Worm (Caenorhabditis elegans) whole organism, mixed stage, embryonic: ENCODE results near the gene fip-4.
"Not testable (repeated sequence)": the region's sequence is repeated elsewhere in the genome, so short reads cannot be mapped to it uniquely, and the experiment has no call there.

Experiments
- bed-3 ChIP-seq: fragments of 200-800 bp; sonication (Bioruptor generic); optimal IDR thresholded peaks from 3 replicates; lab custom pipeline; 2018; ENCODE audit warnings: mild to moderate bottlenecking, missing genetic modification characterization, moderate library complexity, missing compliant biosample characterization
- blmp-1 ChIP-seq: fragments of 150-350 bp; optimal IDR thresholded peaks from 2 replicates; lab custom pipeline; 2014; ENCODE audit warnings: missing biosample characterization, missing genetic modification characterization
- ceh-39 ChIP-seq: fragments of 150-350 bp; optimal IDR thresholded peaks from 2 replicates; lab custom pipeline; 2014; ENCODE audit warnings: missing biosample characterization, missing genetic modification characterization
- ceh-43 ChIP-seq: fragments of 200-800 bp; sonication (Bioruptor generic); optimal IDR thresholded peaks from 2 replicates; lab custom pipeline; 2018; ENCODE audit warnings: mild to moderate bottlenecking, missing genetic modification characterization, moderate library complexity, missing compliant biosample characterization
- ces-1 ChIP-seq: fragments of 150-350 bp; optimal IDR thresholded peaks from 2 replicates; lab custom pipeline; 2014; ENCODE audit warnings: missing biosample characterization, missing genetic modification reagents, missing genetic modification characterization
- cnd-1 ChIP-seq: fragments of 200-800 bp; sonication (Bioruptor generic); optimal IDR thresholded peaks from 2 replicates; lab custom pipeline; 2018; ENCODE audit warnings: mild to moderate bottlenecking, missing genetic modification characterization, missing compliant biosample characterization
- elt-1 ChIP-seq: sonication (generic microtip); optimal IDR thresholded peaks from 2 replicates; lab custom pipeline; 2017; ENCODE audit warnings: missing genetic modification characterization, mild to moderate bottlenecking, missing compliant biosample characterization, antibody characterized with exemption, moderate library complexity, borderline replicate concordance; ENCODE audit not compliant: insufficient read depth
- elt-3 ChIP-seq: fragments of 150-350 bp; optimal IDR thresholded peaks from 2 replicates; lab custom pipeline; 2014; ENCODE audit warnings: missing biosample characterization, missing genetic modification characterization
- ham-2 ChIP-seq: fragments of 200-800 bp; sonication (Bioruptor generic); optimal IDR thresholded peaks from 2 replicates; lab custom pipeline; 2018; ENCODE audit warnings: mild to moderate bottlenecking, missing genetic modification characterization, missing compliant biosample characterization
- hlh-1 ChIP-seq: fragments of 150-350 bp; optimal IDR thresholded peaks from 2 replicates; lab custom pipeline; 2014; ENCODE audit warnings: missing biosample characterization, missing genetic modification reagents, missing genetic modification characterization
- lin-13 ChIP-seq: fragments of 150-350 bp; optimal IDR thresholded peaks from 2 replicates; lab custom pipeline; 2014; ENCODE audit warnings: missing biosample characterization, missing genetic modification characterization
- lin-32 ChIP-seq: fragments of 200-800 bp; sonication (Bioruptor generic); optimal IDR thresholded peaks from 2 replicates; lab custom pipeline; 2018; ENCODE audit warnings: mild to moderate bottlenecking, missing genetic modification characterization, missing compliant biosample characterization
- lsy-2 ChIP-seq: fragments of 150-350 bp; optimal IDR thresholded peaks from 2 replicates; lab custom pipeline; 2014; ENCODE audit warnings: missing biosample characterization, missing genetic modification characterization
- mab-5 ChIP-seq: fragments of 150-350 bp; optimal IDR thresholded peaks from 2 replicates; lab custom pipeline; 2014; ENCODE audit warnings: missing biosample characterization, missing genetic modification characterization
- mep-1 ChIP-seq: fragments of 150-350 bp; optimal IDR thresholded peaks from 2 replicates; lab custom pipeline; 2017; ENCODE audit warnings: missing biosample characterization, missing genetic modification reagents, missing genetic modification characterization, inconsistent platforms
- mls-2 ChIP-seq: sonication (generic microtip); optimal IDR thresholded peaks from 2 replicates; lab custom pipeline; 2016; ENCODE audit warnings: mild to moderate bottlenecking, missing genetic modification characterization, moderate library complexity, missing compliant biosample characterization
- nhr-12 ChIP-seq: fragments of 150-350 bp; optimal IDR thresholded peaks from 2 replicates; lab custom pipeline; 2014; ENCODE audit warnings: missing biosample characterization, missing genetic modification characterization
- nhr-2 ChIP-seq: fragments of 150-350 bp; optimal IDR thresholded peaks from 2 replicates; lab custom pipeline; 2014; ENCODE audit warnings: missing biosample characterization, missing genetic modification characterization
- nhr-237 ChIP-seq: fragments of 150-350 bp; optimal IDR thresholded peaks from 2 replicates; lab custom pipeline; 2014; ENCODE audit warnings: missing biosample characterization, missing genetic modification characterization
- nhr-28 ChIP-seq: fragments of 150-350 bp; optimal IDR thresholded peaks from 2 replicates; lab custom pipeline; 2014; ENCODE audit warnings: missing biosample characterization, missing genetic modification characterization
- sem-2 ChIP-seq: fragments of 200-800 bp; sonication (Bioruptor generic); optimal IDR thresholded peaks from 2 replicates; lab custom pipeline; 2018; ENCODE audit warnings: mild to moderate bottlenecking, missing genetic modification characterization, missing compliant biosample characterization
- snpc-4 ChIP-seq: fragments of 150-350 bp; optimal IDR thresholded peaks from 2 replicates; lab custom pipeline; 2014; ENCODE audit warnings: missing biosample characterization, missing genetic modification characterization
- sptf-1 ChIP-seq: sonication (generic microtip); optimal IDR thresholded peaks from 2 replicates; lab custom pipeline; 2017; ENCODE audit warnings: mild to moderate bottlenecking, missing genetic modification characterization, moderate library complexity, missing compliant biosample characterization
- tbx-8 ChIP-seq: fragments of 200-800 bp; sonication (Bioruptor generic); optimal IDR thresholded peaks from 2 replicates; lab custom pipeline; 2018; ENCODE audit warnings: mild to moderate bottlenecking, missing genetic modification characterization, moderate library complexity, missing compliant biosample characterization
- unc-120 ChIP-seq: sonication (generic microtip); optimal IDR thresholded peaks from 2 replicates; lab custom pipeline; 2017; ENCODE audit warnings: missing genetic modification characterization, missing compliant biosample characterization; ENCODE audit not compliant: poor library complexity, severe bottlenecking
- unc-62 ChIP-seq: fragments of 150-350 bp; optimal IDR thresholded peaks from 2 replicates; lab custom pipeline; 2014; ENCODE audit warnings: missing biosample characterization, missing genetic modification reagents, missing genetic modification characterization
- zip-8 ChIP-seq: fragments of 150-350 bp; optimal IDR thresholded peaks from 2 replicates; lab custom pipeline; 2014; ENCODE audit warnings: missing biosample characterization, missing genetic modification characterization
- ztf-11 ChIP-seq: fragments of 150-350 bp; optimal IDR thresholded peaks from 2 replicates; lab custom pipeline; 2014; ENCODE audit warnings: missing biosample characterization, missing genetic modification characterization

fip-4 gene

DNA sequence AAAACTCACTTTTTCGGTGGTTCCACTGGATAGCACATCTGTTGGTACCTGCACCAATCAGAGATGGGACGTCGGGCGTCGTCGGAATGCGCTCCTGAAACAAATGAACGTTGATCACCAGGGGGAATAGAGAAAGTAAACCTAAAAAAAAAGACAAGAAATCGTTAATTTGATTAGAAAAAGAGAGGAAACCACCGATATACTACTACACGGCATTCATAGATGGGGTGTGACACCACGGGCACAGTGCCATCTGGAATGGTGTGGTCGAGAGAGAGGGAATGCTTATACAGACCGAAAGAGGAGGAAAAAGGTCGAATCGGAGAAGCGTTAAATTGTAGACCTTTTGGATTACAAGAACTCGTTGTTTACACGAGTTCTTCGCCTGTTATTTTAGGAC lies 23.0 kb downstream of the fip-4 start, which contains the start of gene C10B5.3:
TSS of gene C10B5.3 (minus strand) at position 101 of the 400 bp plus-strand sequence.
- TF ChIP-seq nhr-12 (no peak), mls-2 (tag; lab: Kevin White, UChicago) (no peak), snpc-4 (no peak), ham-2 (GFP tag; lab: Kevin White, UChicago) (no peak), ceh-43 (GFP tag; lab: Kevin White, UChicago) (no peak), nhr-28 (tag; lab: Kevin White, UChicago) (no peak), sem-2 (GFP tag; lab: Kevin White, UChicago) (no peak), lin-13 (no peak), nhr-2 (tag; lab: Kevin White, UChicago) (no peak)

DNA sequence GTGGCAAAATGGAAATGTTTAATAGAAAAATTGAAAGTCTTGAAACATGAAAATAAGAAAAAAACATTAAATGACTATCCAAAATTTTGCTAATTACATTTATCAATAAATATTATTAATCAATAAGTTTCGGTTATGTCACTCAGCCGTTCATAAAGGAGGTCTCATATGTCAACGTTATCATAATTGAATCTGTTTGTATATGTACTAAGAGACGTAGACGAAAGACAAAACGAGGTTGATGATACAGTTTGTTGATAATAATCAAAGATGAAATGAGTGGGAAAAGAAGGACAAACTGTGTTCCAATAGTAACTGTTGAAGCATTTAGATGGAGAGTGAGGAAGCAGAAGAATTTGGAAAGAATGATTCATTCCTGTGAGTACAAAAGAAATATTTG lies 24.1 kb downstream of the fip-4 start:
- TF ChIP-seq elt-3 (tag; lab: Kevin White, UChicago) (peak; percentile 51), lin-32 (GFP tag; lab: Kevin White, UChicago) (no peak), tbx-8 (GFP tag; lab: Kevin White, UChicago) (no peak)

DNA sequence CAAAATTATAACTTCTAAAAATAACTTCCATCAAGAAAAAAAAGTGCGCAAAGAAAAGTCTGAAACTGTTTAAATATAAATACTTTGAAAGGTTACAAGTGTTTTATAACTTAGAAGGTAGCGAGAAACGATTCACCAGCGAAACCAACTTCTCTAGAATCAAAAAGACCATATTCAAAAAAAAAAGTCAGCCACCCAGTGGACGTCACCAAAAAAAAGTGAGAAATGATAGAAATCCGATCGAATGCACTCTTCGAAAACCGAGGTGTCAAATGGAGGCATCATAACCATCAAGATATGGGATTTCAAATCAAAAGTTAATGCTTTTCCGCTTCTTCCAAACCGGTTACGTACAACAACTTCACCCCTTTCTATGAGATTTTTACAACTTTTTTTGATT lies 24.6 kb downstream of the fip-4 start:
- TF ChIP-seq unc-62 (GFP tag; lab: Kevin White, UChicago) (no peak), lsy-2 (tag; lab: Kevin White, UChicago) (no peak), mep-1 (tag; lab: Kevin White, UChicago) (no peak), elt-1 (tag; lab: Kevin White, UChicago) (no peak), ham-2 (GFP tag; lab: Kevin White, UChicago) (no peak), nhr-2 (tag; lab: Kevin White, UChicago) (no peak), sptf-1 (tag; lab: Kevin White, UChicago) (no peak), nhr-237 (tag; lab: Kevin White, UChicago) (no peak), cnd-1 (tag; lab: Kevin White, UChicago) (no peak), nhr-28 (tag; lab: Kevin White, UChicago) (no peak), tbx-8 (GFP tag; lab: Kevin White, UChicago) (no peak), ces-1 (GFP tag; lab: Kevin White, UChicago) (no peak), lin-32 (GFP tag; lab: Kevin White, UChicago) (no peak), elt-3 (tag; lab: Kevin White, UChicago) (no peak), snpc-4 (no peak), bed-3 (GFP tag; lab: Kevin White, UChicago) (no peak), nhr-12 (no peak)
- TF ChIP-seq, all 35 proteins: peak for 0

DNA sequence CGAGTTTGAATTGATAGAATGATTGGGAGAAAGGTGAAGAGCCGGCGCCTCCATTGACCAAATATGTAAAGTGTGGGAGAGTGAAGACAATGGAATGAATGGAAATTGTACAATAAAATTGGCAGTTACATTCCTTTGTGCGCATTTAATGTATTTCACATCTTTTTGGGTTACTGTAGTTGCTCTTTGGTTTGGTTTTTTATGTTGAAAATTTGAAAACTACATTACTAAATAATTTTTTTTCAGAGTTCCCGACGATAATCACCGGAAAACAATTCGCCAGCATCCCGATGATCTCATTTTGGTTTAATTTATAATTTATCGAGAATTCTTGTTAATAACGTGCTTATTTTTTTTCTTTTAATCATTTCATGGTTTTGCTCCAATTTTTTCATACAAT lies 30.1 kb downstream of the fip-4 start, which contains the start of gene C10B5.1:
TSS of gene C10B5.1 (plus strand) at position 301 of the 400 bp plus-strand sequence.
- TF ChIP-seq lin-13, result no peak
- TF ChIP-seq blmp-1 (tag; lab: Kevin White, UChicago), result no peak
- TF ChIP-seq nhr-12, result no peak
- no peak for TF ChIP-seq mab-5
- TF ChIP-seq mls-2 (tag; lab: Kevin White, UChicago), result no peak
- TF ChIP-seq ztf-11, result no peak
- no peak for TF ChIP-seq hlh-1 (tag; lab: Kevin White, UChicago)
- no peak for TF ChIP-seq nhr-237 (tag; lab: Kevin White, UChicago)
- TF ChIP-seq sem-2 (GFP tag; lab: Kevin White, UChicago), result no peak
- no peak for TF ChIP-seq snpc-4
- no peak for TF ChIP-seq lin-32 (GFP tag; lab: Kevin White, UChicago)
- TF ChIP-seq lsy-2 (tag; lab: Kevin White, UChicago), result no peak
- TF ChIP-seq cnd-1 (tag; lab: Kevin White, UChicago), result no peak
- TF ChIP-seq nhr-2 (tag; lab: Kevin White, UChicago), result no peak
- TF ChIP-seq sptf-1 (tag; lab: Kevin White, UChicago), result no peak
- no peak for TF ChIP-seq unc-62 (GFP tag; lab: Kevin White, UChicago)
- TF ChIP-seq, all 35 proteins: peak for 0

DNA sequence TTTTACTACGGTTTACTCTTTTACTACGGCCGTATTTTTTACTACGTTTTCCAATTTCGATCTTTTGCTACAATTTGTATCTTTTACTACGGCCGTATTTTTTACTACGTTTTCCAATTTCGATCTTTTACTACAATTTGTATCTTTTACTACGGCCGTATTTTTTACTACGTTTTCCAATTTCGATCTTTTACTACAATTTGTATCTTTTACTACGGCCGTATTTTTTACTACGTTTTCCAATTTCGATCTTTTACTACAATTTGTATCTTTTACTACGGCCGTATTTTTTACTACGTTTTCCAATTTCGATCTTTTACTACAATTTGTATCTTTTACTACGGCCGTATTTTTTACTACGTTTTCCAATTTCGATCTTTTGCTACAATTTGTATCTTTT lies 36.3 kb downstream of the fip-4 start, which contains the start of gene F25G6.1:
TSS of gene F25G6.1 (plus strand) at position 301 of the 400 bp plus-strand sequence.
- TF ChIP-seq unc-120 (tag; lab: Kevin White, UChicago); ceh-43 (GFP tag; lab: Kevin White, UChicago); zip-8: not testable (repeated sequence)

DNA sequence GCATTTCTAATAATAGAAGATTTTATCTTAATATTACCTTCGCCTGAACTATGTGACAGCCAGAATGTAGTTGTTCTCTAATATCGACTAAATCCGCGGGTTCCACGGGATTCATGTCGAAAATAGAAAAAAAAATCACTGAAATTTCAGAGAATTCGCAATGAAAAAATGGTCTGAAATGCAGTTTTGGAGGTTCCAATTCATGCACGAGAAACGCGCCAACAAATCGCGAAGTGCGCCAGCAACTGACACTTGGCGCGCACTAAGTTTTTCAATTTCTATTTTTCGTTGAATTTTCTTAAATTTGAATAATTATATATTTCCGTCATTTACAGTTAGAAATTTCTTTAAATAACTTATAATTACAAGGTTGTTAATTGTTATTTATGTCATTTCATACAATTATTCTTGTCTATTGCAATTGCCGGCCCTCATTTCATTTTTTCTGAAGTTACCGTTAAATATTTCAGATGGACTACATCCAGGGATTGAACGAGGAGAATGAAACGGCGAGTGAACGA lies 41.2 kb downstream of the fip-4 start, which contains the start of the genes F25G6.9 and symk-1:
TSS of gene F25G6.9 (minus strand) at position 160 of the 521 bp plus-strand sequence.
TSS of gene symk-1 (plus strand) at position 471 of the 521 bp plus-strand sequence.
- TF ChIP-seq ceh-39 (tag; lab: Kevin White, UChicago), result no peak
- TF ChIP-seq lsy-2 (tag; lab: Kevin White, UChicago), result peak; percentile 35
- TF ChIP-seq ham-2 (GFP tag; lab: Kevin White, UChicago), result no peak
- TF ChIP-seq lin-13, result peak; percentile 45
- no peak for TF ChIP-seq mab-5
